Worm (Caenorhabditis elegans) whole organism, young adult: Measurements from ENCODE around the gene rpt-6.

Experiments used
- B0019.2 ChIP-seq: fragments of 200-800 bp; sonication (Bioruptor generic); conservative IDR thresholded peaks from 2 replicates; pipeline ENCODE4 v1.3.6; 2022; ENCODE audit warnings: missing genetic modification reagents, missing genetic modification characterization, missing compliant biosample characterization
- C06A6.2 ChIP-seq: fragments of 200-800 bp; sonication (Bioruptor generic); conservative IDR thresholded peaks from 2 replicates; pipeline ENCODE4 v1.3.6; 2022; ENCODE audit warnings: missing genetic modification characterization, missing compliant biosample characterization
- C17E4.6 ChIP-seq: fragments of 200-800 bp; sonication (Bioruptor generic); IDR thresholded peaks from 2 replicates; pipeline ENCODE4 v1.3.6; 2022; ENCODE audit warnings: missing genetic modification reagents, missing genetic modification characterization, missing compliant biosample characterization
- F22D6.2 ChIP-seq: sonication (generic microtip); optimal IDR thresholded peaks from 2 replicates; lab custom pipeline; 2016; ENCODE audit warnings: mild to moderate bottlenecking, missing genetic modification characterization, missing compliant biosample characterization
- F23B12.7 ChIP-seq: sonication (generic microtip); optimal IDR thresholded peaks from 2 replicates; lab custom pipeline; 2017; ENCODE audit warnings: missing genetic modification characterization, mild to moderate bottlenecking, missing compliant biosample characterization, antibody characterized with exemption, moderate library complexity; ENCODE audit not compliant: insufficient read depth
- F37B4.10 ChIP-seq: fragments of 200-800 bp; sonication (Bioruptor generic); IDR thresholded peaks from 2 replicates; pipeline ENCODE4 v1.3.6; 2022; ENCODE audit warnings: missing genetic modification characterization, missing compliant biosample characterization
- F39B2.1 ChIP-seq: fragments of 200-800 bp; sonication (Bioruptor generic); IDR thresholded peaks from 2 replicates; pipeline ENCODE4 v1.3.6; 2022; ENCODE audit warnings: missing genetic modification reagents, missing genetic modification characterization, missing compliant biosample characterization
- F57C9.4 ChIP-seq: sonication (generic microtip); optimal IDR thresholded peaks from 2 replicates; lab custom pipeline; 2017; ENCODE audit warnings: mild to moderate bottlenecking, missing genetic modification characterization, missing compliant biosample characterization
- Y56A3A.18 ChIP-seq: fragments of 200-800 bp; sonication (Bioruptor generic); IDR thresholded peaks from 2 replicates; pipeline ENCODE4 v1.3.6; 2022; ENCODE audit warnings: missing genetic modification reagents, missing genetic modification characterization, missing compliant biosample characterization
- Y67H2A.10 ChIP-seq: fragments of 200-800 bp; sonication (Bioruptor generic); conservative IDR thresholded peaks from 2 replicates; pipeline ENCODE4 v1.3.6; 2022; ENCODE audit warnings: missing genetic modification reagents, missing genetic modification characterization, missing compliant biosample characterization
- Y79H2A.3 ChIP-seq: fragments of 200-800 bp; sonication (Bioruptor generic); conservative IDR thresholded peaks from 2 replicates; pipeline ENCODE4 v1.3.6; 2022; ENCODE audit warnings: missing genetic modification reagents, missing genetic modification characterization, missing compliant biosample characterization
- ama-1 ChIP-seq, 3 experiments: fragments of 150-350 bp in 1 of 3; sonication (generic microtip) in 2 of 3; optimal IDR thresholded peaks; 2 replicates each; lab custom pipeline; 2014 to 2018; ENCODE audit warnings: missing biosample characterization in 2 of 3, missing genetic modification characterization in 2 of 3, missing genetic modification reagents in 2 of 3
- aptf-3 ChIP-seq: fragments of 200-800 bp; sonication (Bioruptor generic); IDR thresholded peaks from 2 replicates; pipeline ENCODE4 v1.3.6; 2022; ENCODE audit warnings: missing genetic modification characterization, missing compliant biosample characterization
- atf-7 ChIP-seq: sonication (generic microtip); optimal IDR thresholded peaks from 2 replicates; lab custom pipeline; 2017; ENCODE audit warnings: mild to moderate bottlenecking, missing genetic modification characterization, missing compliant biosample characterization
- athp-1 ChIP-seq: sonication (generic microtip); optimal IDR thresholded peaks from 2 replicates; lab custom pipeline; 2017; ENCODE audit warnings: mild to moderate bottlenecking, missing genetic modification characterization, missing compliant biosample characterization
- attf-6 ChIP-seq: fragments of 200-800 bp; sonication (Bioruptor generic); IDR thresholded peaks from 2 replicates; pipeline ENCODE4 v1.3.6; 2022; ENCODE audit warnings: missing genetic modification reagents, missing genetic modification characterization, missing compliant biosample characterization
- ceh-100 ChIP-seq: fragments of 200-800 bp; sonication (Bioruptor generic); IDR thresholded peaks from 2 replicates; pipeline ENCODE4 v1.3.6; 2022; ENCODE audit warnings: missing genetic modification reagents, missing genetic modification characterization, missing compliant biosample characterization
- ceh-58 ChIP-seq: fragments of 200-800 bp; sonication (Bioruptor generic); IDR thresholded peaks from 2 replicates; pipeline ENCODE4 v1.3.6; 2022; ENCODE audit warnings: missing genetic modification characterization, missing compliant biosample characterization
- ceh-79 ChIP-seq: sonication (generic microtip); optimal IDR thresholded peaks from 2 replicates; lab custom pipeline; 2017; ENCODE audit warnings: mild to moderate bottlenecking, missing genetic modification characterization, missing compliant biosample characterization
- ceh-91 ChIP-seq: fragments of 200-800 bp; sonication (Bioruptor generic); IDR thresholded peaks from 2 replicates; pipeline ENCODE4 v1.3.6; 2022; ENCODE audit warnings: missing genetic modification reagents, missing genetic modification characterization, missing compliant biosample characterization
- dpff-1 ChIP-seq: sonication (generic microtip); optimal IDR thresholded peaks from 2 replicates; lab custom pipeline; 2017; ENCODE audit warnings: mild to moderate bottlenecking, missing genetic modification characterization, missing compliant biosample characterization
- dpl-1 ChIP-seq: fragments of 150-350 bp; optimal IDR thresholded peaks from 2 replicates; lab custom pipeline; 2014; ENCODE audit warnings: missing biosample characterization, missing genetic modification reagents, missing genetic modification characterization
- efl-1 ChIP-seq: fragments of 150-350 bp; optimal IDR thresholded peaks from 2 replicates; lab custom pipeline; 2014; ENCODE audit warnings: missing biosample characterization, missing genetic modification reagents, missing genetic modification characterization
- egrh-3 ChIP-seq: fragments of 200-800 bp; sonication (Bioruptor generic); IDR thresholded peaks from 2 replicates; pipeline ENCODE4 v1.3.6; 2022; ENCODE audit warnings: missing genetic modification reagents, missing genetic modification characterization, missing compliant biosample characterization
- fkh-3 ChIP-seq: sonication (generic microtip); optimal IDR thresholded peaks from 2 replicates; lab custom pipeline; 2016; ENCODE audit warnings: mild to moderate bottlenecking, missing genetic modification characterization, missing compliant biosample characterization
- hlh-26 ChIP-seq: fragments of 200-800 bp; sonication (Bioruptor generic); conservative IDR thresholded peaks from 2 replicates; pipeline ENCODE4 v1.3.6; 2022; ENCODE audit warnings: missing genetic modification reagents, missing genetic modification characterization, missing compliant biosample characterization
- hmg-1.2 ChIP-seq: fragments of 200-800 bp; sonication (Bioruptor generic); IDR thresholded peaks from 2 replicates; pipeline ENCODE4 v1.3.6; 2022; ENCODE audit warnings: missing genetic modification reagents, missing genetic modification characterization, missing compliant biosample characterization
- hmg-20 ChIP-seq: fragments of 200-800 bp; sonication (Bioruptor generic); IDR thresholded peaks from 2 replicates; pipeline ENCODE4 v1.3.6; 2022; ENCODE audit warnings: missing genetic modification reagents, missing genetic modification characterization, missing compliant biosample characterization
- hrde-1 ChIP-seq: sonication (generic microtip); optimal IDR thresholded peaks from 2 replicates; lab custom pipeline; 2016; ENCODE audit warnings: missing genetic modification characterization, mild to moderate bottlenecking, missing compliant biosample characterization, moderate library complexity, missing genotype, missing genetic modification reagents, borderline replicate concordance
- lag-1 ChIP-seq: fragments of 200-800 bp; sonication (Bioruptor generic); IDR thresholded peaks from 2 replicates; pipeline ENCODE4 v1.3.6; 2022; ENCODE audit warnings: missing genetic modification reagents, missing genetic modification characterization, missing compliant biosample characterization
- lin-35 ChIP-seq, 3 experiments: fragments of 150-350 bp in 2 of 3; sonication (generic microtip) in 1 of 3; optimal IDR thresholded peaks; 2 replicates each; lab custom pipeline; 2014 to 2018; ENCODE audit warnings: missing biosample characterization in 3 of 3, missing genetic modification characterization in 3 of 3, missing genetic modification reagents in 3 of 3
- lin-54 ChIP-seq: fragments of 200-800 bp; sonication (Bioruptor generic); optimal IDR thresholded peaks from 2 replicates; lab custom pipeline; 2018; ENCODE audit warnings: mild to moderate bottlenecking, missing genetic modification characterization, missing compliant biosample characterization
- mcd-1 ChIP-seq: fragments of 200-800 bp; sonication (Bioruptor generic); IDR thresholded peaks from 2 replicates; pipeline ENCODE4 v1.3.6; 2022; ENCODE audit warnings: missing genetic modification reagents, missing genetic modification characterization, missing compliant biosample characterization
- mel-28 ChIP-seq: sonication (generic microtip); optimal IDR thresholded peaks from 2 replicates; lab custom pipeline; 2016; ENCODE audit warnings: borderline replicate concordance, mild to moderate bottlenecking, missing genetic modification characterization, missing compliant biosample characterization
- nfya-1 ChIP-seq: sonication (generic microtip); optimal IDR thresholded peaks from 2 replicates; lab custom pipeline; 2017; ENCODE audit warnings: antibody characterized with exemption, missing compliant biosample characterization, missing genetic modification characterization, borderline replicate concordance; ENCODE audit not compliant: insufficient read depth
- nfya-2 ChIP-seq: fragments of 200-800 bp; sonication (Bioruptor generic); IDR thresholded peaks from 2 replicates; pipeline ENCODE4 v1.3.6; 2022; ENCODE audit warnings: missing genetic modification reagents, missing genetic modification characterization, missing compliant biosample characterization
- nfyb-1 ChIP-seq: fragments of 200-800 bp; sonication (Bioruptor generic); IDR thresholded peaks from 2 replicates; pipeline ENCODE4 v1.3.6; 2022; ENCODE audit warnings: missing genetic modification reagents, missing genetic modification characterization, missing compliant biosample characterization
- nhr-90 ChIP-seq: sonication (generic microtip); optimal IDR thresholded peaks from 2 replicates; lab custom pipeline; 2016; ENCODE audit warnings: missing genotype, mild to moderate bottlenecking, missing genetic modification characterization, missing compliant biosample characterization
- rcor-1 ChIP-seq: fragments of 200-800 bp; sonication (Bioruptor generic); IDR thresholded peaks from 2 replicates; pipeline ENCODE4 v1.3.6; 2022; ENCODE audit warnings: missing genetic modification reagents, missing genetic modification characterization, missing compliant biosample characterization
- snpc-3.4 ChIP-seq: sonication (generic microtip); optimal IDR thresholded peaks from 2 replicates; lab custom pipeline; 2017; ENCODE audit warnings: missing genetic modification characterization, mild to moderate bottlenecking, missing compliant biosample characterization, antibody characterized with exemption, moderate library complexity, missing genotype, missing genetic modification reagents
- tbp1 ChIP-seq: fragments of 200-800 bp; sonication (Bioruptor generic); optimal IDR thresholded peaks from 2 replicates; lab custom pipeline; 2018; ENCODE audit warnings: mild to moderate bottlenecking, missing genetic modification characterization, missing compliant biosample characterization
- tbx-9 ChIP-seq: sonication (generic microtip); optimal IDR thresholded peaks from 2 replicates; lab custom pipeline; 2016; ENCODE audit warnings: borderline replicate concordance, missing genetic modification characterization, inconsistent platforms, missing compliant biosample characterization
- unc-130 ChIP-seq: sonication (generic microtip); optimal IDR thresholded peaks from 2 replicates; lab custom pipeline; 2016; ENCODE audit warnings: missing genetic modification reagents, missing genetic modification characterization, missing compliant biosample characterization
- xnd-1 ChIP-seq: sonication (generic microtip); optimal IDR thresholded peaks from 2 replicates; lab custom pipeline; 2016; ENCODE audit warnings: missing genotype, missing genetic modification reagents, missing genetic modification characterization, missing compliant biosample characterization
- zfh-2 ChIP-seq: fragments of 200-800 bp; sonication (Bioruptor generic); conservative IDR thresholded peaks from 2 replicates; pipeline ENCODE4 v1.3.6; 2022; ENCODE audit warnings: missing genetic modification reagents, missing genetic modification characterization, missing compliant biosample characterization
- zim-3 ChIP-seq: sonication (generic microtip); optimal IDR thresholded peaks from 2 replicates; lab custom pipeline; 2017; ENCODE audit warnings: mild to moderate bottlenecking, missing genetic modification characterization, moderate library complexity, missing compliant biosample characterization
- ztf-3 ChIP-seq: fragments of 200-800 bp; sonication (Bioruptor generic); optimal IDR thresholded peaks from 2 replicates; lab custom pipeline; 2018; ENCODE audit warnings: mild to moderate bottlenecking, missing genetic modification characterization, missing compliant biosample characterization
- ztf-6 ChIP-seq: fragments of 200-800 bp; sonication (Bioruptor generic); IDR thresholded peaks from 2 replicates; pipeline ENCODE4 v1.3.6; 2022; ENCODE audit warnings: missing genetic modification reagents, missing genetic modification characterization, missing compliant biosample characterization

The rpt-6 gene

DNA sequence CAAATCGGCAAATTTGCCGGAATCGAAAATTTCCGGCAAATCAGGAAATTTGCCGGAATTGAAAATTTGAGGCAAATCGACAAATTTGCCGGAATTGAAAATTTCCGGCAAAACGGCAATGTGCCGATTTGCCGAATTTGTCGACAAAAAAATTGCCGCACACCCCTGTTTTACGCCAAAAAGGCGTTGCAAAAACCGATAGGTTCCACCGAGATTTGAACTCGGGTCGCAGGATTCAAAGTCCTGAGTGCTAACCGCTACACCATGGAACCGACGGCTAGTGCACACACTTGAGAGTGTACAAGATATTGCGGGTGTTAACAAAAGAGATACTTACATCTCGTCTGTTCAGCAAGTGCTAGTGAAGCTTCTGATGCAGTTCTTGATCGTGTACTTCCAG, 29.5 kb downstream of the rpt-6 start (continued):
- TF ChIP-seq tbx-9 (tag; lab: Kevin White, UChicago), result no peak
- TF ChIP-seq rcor-1, result no peak
- TF ChIP-seq dpl-1 (GFP tag; lab: Kevin White, UChicago), result no peak
- TF ChIP-seq zfh-2 (GFP tag; lab: Robert Waterston, UW), result no peak
- no peak for TF ChIP-seq athp-1
- no peak for TF ChIP-seq F22D6.2 (tag; lab: Kevin White, UChicago)
- TF ChIP-seq ceh-79 (tag; lab: Kevin White, UChicago), result no peak
- TF ChIP-seq C06A6.2 (GFP tag; lab: Robert Waterston, UW), result 0 out of 2 replicates have a peak, but pooled peaks have one; percentile 18
- TF ChIP-seq mel-28 (tag; lab: Kevin White, UChicago), result no peak
- no peak for TF ChIP-seq hrde-1 (tag; lab: Kevin White, UChicago)
- no peak for TF ChIP-seq ceh-100 (GFP tag; lab: Robert Waterston, UW)
- TF ChIP-seq ceh-58 (GFP tag; lab: Robert Waterston, UW), result no peak
- no peak for TF ChIP-seq attf-6 (GFP tag; lab: Robert Waterston, UW)
- TF ChIP-seq hmg-20 (GFP tag; lab: Robert Waterston, UW), result peak; percentile 50; the same call in 1 of the 2 replicates
- TF ChIP-seq zim-3 (tag; lab: Kevin White, UChicago), result peak; percentile 7
- TF ChIP-seq ztf-3, result no peak
- 0 out of 2 replicates have a peak, but pooled peaks have one; percentile 18 for TF ChIP-seq Y79H2A.3 (GFP tag; lab: Robert Waterston, UW)
- TF ChIP-seq snpc-3.4 (tag; lab: Kevin White, UChicago), result no peak
- no peak for TF ChIP-seq egrh-3
- no peak for TF ChIP-seq efl-1 (GFP tag; lab: Kevin White, UChicago)
- TF ChIP-seq nfya-1, result no peak
- TF ChIP-seq atf-7 (tag; lab: Kevin White, UChicago), result no peak
- TF ChIP-seq ama-1 (optimal IDR thresholded peaks at IDR 0.05; lab: Kevin White, UChicago), result no peak
- no peak for TF ChIP-seq ama-1 (GFP tag; optimal IDR thresholded peaks at IDR 0.05; lab: Kevin White, UChicago)
- peak; percentile 23 for TF ChIP-seq lin-54 (GFP tag; lab: Kevin White, UChicago)
- TF ChIP-seq F39B2.1 (GFP tag; lab: Robert Waterston, UW), result no peak
- TF ChIP-seq ceh-91 (GFP tag; lab: Robert Waterston, UW), result no peak
- TF ChIP-seq dpff-1 (tag; lab: Kevin White, UChicago), result no peak
- no peak for TF ChIP-seq nfya-2 (GFP tag; lab: Robert Waterston, UW)
- TF ChIP-seq F57C9.4, result no peak
- no peak for TF ChIP-seq lin-35 (GFP tag; optimal IDR thresholded peaks at IDR 0.05; lab: Kevin White, UChicago)
- no peak for TF ChIP-seq lag-1
- TF ChIP-seq tbp1, result peak; percentile 91
- no peak for TF ChIP-seq Y67H2A.10
- peak; percentile 49 for TF ChIP-seq nhr-90
- TF ChIP-seq, all 124 proteins: peak for 34

DNA sequence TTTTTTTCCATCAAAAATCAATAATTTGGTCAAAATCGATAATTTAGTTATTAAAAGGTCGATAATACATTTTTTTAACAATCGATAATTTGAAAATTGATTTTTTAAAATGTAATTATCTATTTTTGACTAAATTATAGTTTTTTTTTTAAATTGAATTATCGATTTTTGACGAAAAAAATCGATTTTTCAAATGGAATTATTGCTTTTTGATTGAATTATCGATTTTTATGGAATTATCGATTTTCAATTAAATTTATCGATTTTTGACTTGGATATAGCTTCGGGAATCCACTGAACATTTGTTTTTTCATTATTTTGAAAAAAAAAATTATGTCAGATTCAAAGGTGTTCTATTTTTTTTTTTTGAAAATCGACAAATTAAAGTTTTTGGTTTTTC, 40.0 kb downstream of the rpt-6 start:
- no peak for TF ChIP-seq hlh-26
- TF ChIP-seq F37B4.10 (GFP tag; lab: Robert Waterston, UW), result no peak
- no peak for TF ChIP-seq hmg-1.2 (GFP tag; lab: Robert Waterston, UW)
- no peak for TF ChIP-seq F23B12.7
- TF ChIP-seq athp-1, result no peak
- TF ChIP-seq aptf-3 (GFP tag; lab: Robert Waterston, UW), result no peak
- TF ChIP-seq Y56A3A.18 (GFP tag; lab: Robert Waterston, UW), result no peak
- TF ChIP-seq B0019.2 (GFP tag; lab: Robert Waterston, UW), result no peak
- TF ChIP-seq nfyb-1 (GFP tag; lab: Robert Waterston, UW), result no peak
- TF ChIP-seq lag-1, result no peak
- no peak for TF ChIP-seq attf-6 (GFP tag; lab: Robert Waterston, UW)
- no peak for TF ChIP-seq F22D6.2 (tag; lab: Kevin White, UChicago)
- TF ChIP-seq hmg-20 (GFP tag; lab: Robert Waterston, UW), result no peak
- no peak for TF ChIP-seq C17E4.6 (GFP tag; lab: Robert Waterston, UW)
- TF ChIP-seq unc-130, result no peak
- TF ChIP-seq fkh-3 (tag; lab: Kevin White, UChicago), result no peak
- no peak for TF ChIP-seq ztf-6 (GFP tag; lab: Robert Waterston, UW)
- no peak for TF ChIP-seq xnd-1
- TF ChIP-seq mcd-1 (GFP tag; lab: Robert Waterston, UW), result no peak
